Fruit fly (Drosophila melanogaster): ENCODE measurements around the gene CG32170.

CG32170 gene

DNA sequence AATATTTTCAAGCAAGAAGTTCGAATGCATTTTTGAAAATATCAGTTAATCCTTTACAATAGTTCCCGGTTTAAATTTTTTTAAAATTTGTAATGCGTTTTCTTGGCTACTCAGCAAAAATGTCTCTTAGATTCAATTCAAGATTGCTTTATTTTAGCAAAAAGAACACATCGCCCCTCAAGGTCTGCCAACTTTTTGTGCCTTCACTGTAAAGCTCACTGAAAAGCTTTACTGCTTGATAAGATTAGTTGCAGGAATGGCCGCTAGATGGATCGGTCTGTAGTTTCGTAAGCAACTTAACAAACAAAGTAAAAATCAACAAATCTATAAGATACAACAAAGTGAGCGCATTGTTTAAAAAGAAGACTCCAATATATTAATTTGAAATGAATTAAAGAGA, 6.9 kb downstream of the CG32170 start:
- peak; percentile 30 for TF ChIP-seq CG17801 (GFP tag; optimal IDR thresholded peaks at IDR 0.05; ENCODE audit: partially characterized antibody)

DNA sequence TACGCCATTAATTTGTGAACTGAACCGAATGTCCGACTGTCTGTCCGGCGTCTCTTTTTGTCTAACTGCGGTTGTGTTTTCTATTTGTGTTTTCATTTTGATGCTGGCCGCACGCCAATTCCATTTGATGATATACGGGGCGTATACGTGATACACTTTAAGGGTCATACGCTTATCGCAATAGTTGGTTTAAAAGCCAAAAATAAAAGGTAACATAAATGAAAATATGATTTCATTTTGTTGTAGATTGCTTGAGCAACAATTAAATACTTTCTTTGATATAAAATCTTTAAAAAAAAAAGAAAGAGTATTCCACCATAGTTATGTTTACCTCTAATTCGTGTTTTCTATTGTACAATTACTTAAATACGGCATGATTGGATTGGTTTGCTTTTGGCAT, 7.9 kb downstream of the CG32170 start:
- no peak for TF ChIP-seq CG17801 (GFP tag; optimal IDR thresholded peaks at IDR 0.05; ENCODE audit: partially characterized antibody)

DNA sequence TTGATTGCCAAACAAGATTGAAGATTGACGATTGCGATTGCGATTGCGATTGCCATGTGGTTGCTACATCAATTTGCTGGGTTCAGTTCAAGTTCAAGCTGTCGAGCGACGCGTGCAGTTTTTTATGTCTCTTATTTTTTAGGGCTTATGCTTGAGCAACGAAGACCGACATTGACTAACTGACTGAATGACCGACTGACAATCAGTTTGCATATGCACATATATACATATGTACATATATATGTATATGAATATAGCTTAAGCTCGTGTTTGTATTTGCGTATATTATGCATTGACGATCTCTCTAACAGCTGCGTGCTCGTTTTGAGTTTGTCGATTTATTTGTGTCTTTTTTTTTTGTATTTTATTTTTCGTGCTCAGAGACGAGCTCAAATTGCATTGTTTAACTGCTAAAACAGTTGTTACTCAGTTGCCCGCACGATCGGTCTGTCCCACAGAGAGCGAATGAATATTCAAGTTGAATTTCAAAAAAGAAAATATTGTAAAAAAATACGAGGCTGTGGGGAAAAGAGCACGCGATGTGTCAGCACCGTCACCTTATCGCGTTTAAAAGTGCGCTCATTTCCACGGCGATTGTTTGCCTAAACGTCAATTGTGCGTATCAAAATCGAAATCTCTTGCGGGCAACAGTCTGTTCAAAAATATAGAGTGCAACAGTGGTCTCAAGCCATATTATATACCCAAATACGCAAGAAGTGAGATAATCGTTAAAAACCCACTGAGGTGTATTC, 9.2 kb downstream of the CG32170 start:
- peak; percentile 21 for TF ChIP-seq CG17801 (GFP tag; optimal IDR thresholded peaks at IDR 0.05; ENCODE audit: partially characterized antibody)

dm6 chr3L:16887272-16887671, 10.2 kb downstream of the CG32170 start:
- TF ChIP-seq CG17801 (GFP tag; optimal IDR thresholded peaks at IDR 0.05; ENCODE audit: partially characterized antibody): no peak

DNA sequence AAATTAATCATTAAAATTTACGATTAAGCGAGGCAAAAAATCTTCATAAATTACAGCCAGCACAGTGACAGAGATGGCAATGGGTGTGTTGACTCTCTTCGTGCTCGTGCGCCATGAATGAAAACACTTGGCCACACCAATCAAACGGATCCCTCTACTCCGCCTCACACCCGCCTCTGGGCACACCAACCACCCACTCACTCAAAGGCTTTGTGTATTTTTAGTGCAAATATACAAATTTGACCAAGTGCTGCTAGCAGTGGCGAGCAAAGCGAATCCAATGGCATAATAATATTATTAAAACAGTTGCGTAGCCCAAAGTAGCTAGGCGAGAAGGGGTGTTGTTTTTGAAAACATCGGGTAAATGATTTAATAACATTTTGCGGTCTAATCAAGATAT, 12.4 kb downstream of the CG32170 start:
- TF ChIP-seq CG17801 (GFP tag; optimal IDR thresholded peaks at IDR 0.05; ENCODE audit: partially characterized antibody): no peak

dm6 chr3L:16890650-16891336, 13.7 kb downstream of the CG32170 start:
- TF ChIP-seq CG17801 (GFP tag; optimal IDR thresholded peaks at IDR 0.05; ENCODE audit: partially characterized antibody): peak; percentile 74

- no peak for TF ChIP-seq CG17801 (GFP tag; optimal IDR thresholded peaks at IDR 0.05; ENCODE audit: partially characterized antibody)
Measured at dm6 chr3L:16891914-16892313, 14.8 kb downstream of the CG32170 start.

DNA sequence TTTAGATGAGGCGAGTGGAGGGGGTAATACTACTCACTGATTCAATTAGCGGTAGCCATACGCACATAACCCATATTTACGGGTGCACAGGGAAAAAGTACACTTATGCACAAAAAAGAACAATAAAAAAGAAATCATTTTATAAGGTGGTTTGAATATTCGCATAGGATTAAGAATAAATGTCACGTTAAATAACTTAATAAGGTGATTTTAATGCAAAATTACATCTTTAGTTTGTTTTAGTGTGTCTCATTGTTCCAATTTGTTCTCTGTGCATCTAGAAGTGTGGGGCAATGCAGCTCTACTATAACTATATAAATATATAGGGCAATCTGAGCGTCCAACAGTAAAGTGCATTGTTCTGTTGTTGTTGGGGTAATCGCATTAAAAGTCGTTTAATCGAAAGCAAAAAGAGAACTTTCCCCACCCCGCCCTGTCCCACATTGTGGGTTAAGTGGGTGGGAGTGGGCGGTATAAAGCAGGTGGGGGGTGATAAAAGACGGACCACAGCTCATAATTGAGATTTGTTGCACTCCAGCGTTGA, 15.7 kb downstream of the CG32170 start:
- no peak for TF ChIP-seq CG17801 (GFP tag; optimal IDR thresholded peaks at IDR 0.05; ENCODE audit: partially characterized antibody)

dm6 chr3L:16893647-16894046, 16.5 kb downstream of the CG32170 start:
- TF ChIP-seq CG17801 (GFP tag; optimal IDR thresholded peaks at IDR 0.05; ENCODE audit: partially characterized antibody): no peak

- no peak for TF ChIP-seq CG17801 (GFP tag; optimal IDR thresholded peaks at IDR 0.05; ENCODE audit: partially characterized antibody)
Measured at dm6 chr3L:16896408-16896807, 19.3 kb downstream of the CG32170 start.

dm6 chr3L:16910466-16910865, 33.4 kb downstream of the CG32170 start:
- no peak for TF ChIP-seq CG17801 (GFP tag; optimal IDR thresholded peaks at IDR 0.05; ENCODE audit: partially characterized antibody)

DNA sequence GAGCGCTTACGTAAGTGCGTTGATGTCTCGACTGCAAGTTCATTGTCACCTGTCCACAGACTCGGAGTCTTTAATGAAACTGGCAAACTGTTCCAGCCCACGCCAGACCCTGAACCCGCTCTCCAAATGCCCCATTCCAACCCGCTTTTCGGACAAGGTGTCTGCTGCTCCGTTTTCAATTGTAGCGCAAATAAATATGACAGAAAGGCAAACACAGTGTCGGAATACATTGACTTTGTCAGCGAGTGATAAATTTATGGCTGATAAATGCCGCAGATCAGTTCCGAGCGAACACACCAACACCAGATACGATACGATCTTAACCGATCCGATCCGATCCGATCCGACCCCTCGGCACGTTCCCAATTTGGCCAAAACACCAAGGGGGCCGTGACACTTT, 37.0 kb downstream of the CG32170 start:
- TF ChIP-seq CG17801 (GFP tag; optimal IDR thresholded peaks at IDR 0.05; ENCODE audit: partially characterized antibody): no peak

DNA sequence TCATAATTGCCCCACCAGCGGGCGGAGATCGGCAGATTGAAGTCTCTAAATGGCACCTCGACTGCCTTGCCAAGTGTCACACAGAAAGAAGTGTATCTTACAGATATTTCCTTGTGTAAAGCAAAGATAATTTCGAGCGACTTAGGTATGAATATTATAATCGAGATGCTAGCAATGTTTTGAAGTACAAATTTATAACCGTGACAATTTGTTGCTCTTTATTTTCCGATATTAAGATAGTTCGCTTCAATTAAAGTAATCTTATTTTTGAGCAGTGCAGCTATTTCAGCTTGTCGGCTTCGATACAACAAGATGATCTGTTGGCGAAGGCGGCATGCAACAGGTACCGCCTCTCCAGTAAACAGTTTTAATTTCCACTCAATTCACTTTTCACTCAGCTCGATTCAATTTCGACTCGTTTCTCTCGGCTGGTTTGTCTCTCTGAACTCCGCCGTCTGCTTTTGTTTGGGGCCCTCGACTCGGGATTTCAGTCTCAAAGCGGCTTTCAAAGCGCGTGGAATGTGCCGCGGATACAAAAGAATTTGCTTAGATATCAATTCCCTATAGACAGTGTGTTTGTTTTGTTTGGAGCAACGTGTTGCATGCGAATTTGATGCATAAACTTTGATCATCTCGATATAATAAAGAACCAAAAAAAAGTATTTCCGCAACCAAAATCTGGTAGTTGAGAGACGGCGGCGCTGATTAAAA, 38.8 kb downstream of the CG32170 start:
- TF ChIP-seq CG17801 (GFP tag; optimal IDR thresholded peaks at IDR 0.05; ENCODE audit: partially characterized antibody): peak; percentile 25

DNA sequence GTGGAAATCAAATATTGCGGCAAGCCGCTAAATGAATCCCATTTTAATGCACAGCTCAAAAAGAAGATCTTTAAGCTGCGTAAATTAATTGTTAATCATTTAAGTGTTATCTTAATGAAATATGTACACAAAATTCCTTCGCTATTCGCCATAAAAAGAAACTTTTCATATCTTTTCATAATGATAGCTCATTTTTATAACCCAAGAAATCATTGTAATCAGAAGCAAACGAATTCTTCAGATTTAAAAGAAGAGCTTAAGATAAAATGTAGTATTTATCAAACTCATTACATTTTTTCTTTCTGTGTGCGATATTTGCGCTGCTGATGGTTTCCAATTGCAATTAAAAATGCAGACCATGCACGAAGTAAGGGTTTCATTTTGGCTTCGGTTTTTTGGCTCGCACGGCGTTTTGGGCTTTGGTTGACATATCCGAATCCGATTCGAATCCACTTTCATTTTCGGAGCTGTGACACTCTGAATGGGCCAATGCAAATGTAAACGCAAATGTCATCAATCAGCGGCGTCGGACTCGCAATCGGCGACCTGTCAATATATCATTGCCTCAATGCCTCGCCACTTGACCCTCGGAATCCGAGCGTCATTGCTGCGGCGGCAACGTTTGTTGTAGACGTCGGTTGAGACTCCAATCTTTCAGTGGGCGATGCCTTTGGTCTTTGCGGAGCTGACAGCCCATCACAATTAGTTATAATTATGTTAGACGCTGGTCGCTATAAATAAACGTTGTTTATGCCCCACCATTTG, 40.5 kb downstream of the CG32170 start:
- TF ChIP-seq CG17801 (GFP tag; optimal IDR thresholded peaks at IDR 0.05; ENCODE audit: partially characterized antibody): no peak

- TF ChIP-seq CG17801 (GFP tag; optimal IDR thresholded peaks at IDR 0.05; ENCODE audit: partially characterized antibody): no peak
Measured at dm6 chr3L:16922952-16923351, 45.8 kb downstream of the CG32170 start, which contains the start of gene CG13028. CG13028 (plus strand) TSS chr3L:16923252.

Measured in ovary, adult (tissue).